Worm (Caenorhabditis elegans) whole organism, dauer: ENCODE results near the gene wht-5.

Source experiments
- unc-62 ChIP-seq: sonication (generic microtip); optimal IDR thresholded peaks from 2 replicates; lab custom pipeline; 2017; ENCODE audit warnings: missing biosample characterization, missing genetic modification reagents, missing genetic modification characterization

The wht-5 gene

DNA sequence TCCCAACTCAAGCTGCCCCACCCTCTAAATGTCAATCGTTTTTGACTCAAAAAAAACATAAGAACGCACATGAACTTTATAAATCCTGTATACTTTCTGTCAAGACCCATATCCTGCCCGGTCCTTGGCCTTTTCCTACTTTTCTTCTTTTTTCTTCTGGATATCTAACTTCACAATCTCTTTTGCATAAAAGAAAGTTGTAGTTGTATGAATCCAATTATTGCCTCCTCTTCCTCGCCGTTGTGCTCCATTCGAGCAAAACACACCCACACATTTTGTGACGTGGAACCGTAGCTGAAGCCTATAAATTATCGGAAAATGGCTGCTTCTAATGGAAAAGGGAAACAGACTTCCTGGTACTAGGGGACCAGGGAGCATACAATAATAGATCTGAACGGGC is 12.9 kb downstream of the wht-5 start:
- no peak for TF ChIP-seq unc-62 (GFP tag; lab: Kevin White, UChicago)

DNA sequence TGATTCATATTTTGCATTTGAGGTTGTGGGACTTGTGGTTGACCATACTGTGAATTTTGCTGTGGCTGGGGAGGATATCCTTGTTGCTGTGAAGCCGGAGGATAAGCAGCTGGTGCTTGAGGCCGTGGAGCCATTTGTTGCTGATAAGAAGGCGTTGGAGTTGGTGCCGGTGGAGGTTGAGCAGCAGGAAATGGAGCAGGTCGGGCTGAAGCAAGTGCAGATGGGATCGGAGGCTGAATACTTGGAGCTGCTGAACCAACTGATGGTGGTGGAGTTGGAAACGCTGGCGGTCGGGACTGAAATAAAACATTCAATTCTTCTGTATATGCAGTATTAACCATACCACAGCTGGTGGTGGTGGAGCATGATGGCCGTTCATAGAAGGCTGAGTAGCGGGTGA is 22.6 kb downstream of the wht-5 start:
- TF ChIP-seq unc-62 (GFP tag; lab: Kevin White, UChicago): no peak

DNA sequence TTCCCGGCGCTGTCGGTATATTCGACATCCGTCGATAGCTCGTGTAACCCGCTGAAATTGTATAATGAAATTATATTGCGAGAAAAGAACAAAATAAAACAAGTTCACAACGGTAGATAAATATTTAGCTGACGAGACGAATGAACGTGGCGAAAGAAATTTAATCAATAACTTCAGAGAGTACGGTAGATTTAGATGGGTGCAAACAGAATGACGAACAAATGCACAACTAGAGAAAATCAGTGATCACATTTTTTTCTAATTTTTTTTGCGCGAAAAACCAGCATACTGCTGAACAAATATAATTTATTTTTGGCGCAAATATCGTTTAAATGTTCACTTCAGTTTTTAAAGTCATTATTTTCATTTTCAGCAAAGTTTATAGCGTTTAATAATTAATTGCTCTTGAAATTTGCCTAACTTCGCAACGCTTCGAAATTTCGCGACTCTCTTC is 23.4 kb downstream of the wht-5 start, which contains the start of gene sec-24.2:
Gene sec-24.2, minus strand, starts transcription at position 51 of the 454 bp plus-strand sequence.
- no peak for TF ChIP-seq unc-62 (GFP tag; lab: Kevin White, UChicago)

DNA sequence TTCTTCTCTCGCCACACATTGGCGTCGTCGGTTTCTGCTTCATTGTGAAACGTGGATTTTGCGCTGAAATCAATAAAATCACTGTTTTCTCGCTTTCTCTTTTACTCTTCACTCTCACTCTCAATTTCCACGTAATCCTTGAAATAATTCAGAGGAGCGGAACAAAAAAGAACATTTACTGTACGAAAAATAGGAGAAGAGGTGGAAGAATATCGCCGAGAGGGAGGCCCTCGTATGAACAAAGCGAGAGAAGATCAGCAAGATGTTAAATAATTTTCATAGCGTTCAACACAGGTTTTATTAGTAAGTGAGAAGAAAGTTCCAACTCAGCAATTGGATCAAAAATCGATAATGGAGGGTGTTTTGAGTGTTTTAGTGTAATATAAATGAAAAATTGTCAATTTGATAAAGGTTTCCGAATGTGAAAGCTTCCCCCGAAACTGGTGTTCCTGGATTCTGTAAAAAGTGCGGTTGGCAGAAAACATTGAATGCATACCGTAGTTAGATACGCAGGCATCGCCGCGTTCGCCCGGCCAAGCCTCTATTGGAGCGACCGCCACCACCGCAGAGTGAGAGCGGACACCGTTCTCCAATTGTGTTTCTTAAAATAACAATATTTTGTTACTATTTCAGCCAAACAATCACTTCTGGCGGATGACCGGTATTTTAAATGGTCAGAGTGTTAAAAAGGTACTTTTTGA is 24.2 kb downstream of the wht-5 start, which contains the start of the genes ccr-4 and ZC518.8:
Gene ccr-4, plus strand, starts transcription at position 151 of the 701 bp plus-strand sequence.
Gene ZC518.8, minus strand, starts transcription at position 517 of the 701 bp plus-strand sequence.
- no peak for TF ChIP-seq unc-62 (GFP tag; lab: Kevin White, UChicago)

DNA sequence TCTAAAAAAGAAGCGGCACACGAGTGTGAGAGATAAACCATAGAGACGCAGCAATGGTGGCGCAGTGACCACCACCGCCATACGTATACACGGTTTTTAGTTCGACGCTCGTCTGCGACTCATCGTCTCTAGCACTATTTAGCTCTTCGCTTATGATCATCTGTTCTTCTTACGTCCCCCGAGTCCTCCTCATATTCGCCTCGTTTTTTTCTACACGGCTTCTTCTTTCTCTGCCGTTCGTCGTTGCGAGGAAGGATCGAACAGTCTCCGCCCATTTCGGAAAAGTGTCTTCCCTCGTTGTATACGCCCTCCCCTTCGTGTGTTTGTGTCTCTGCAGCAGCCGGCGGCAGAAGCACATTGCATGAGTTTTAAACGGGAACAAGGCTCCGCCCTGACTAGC is 27.6 kb downstream of the wht-5 start:
- no peak for TF ChIP-seq unc-62 (GFP tag; lab: Kevin White, UChicago)

DNA sequence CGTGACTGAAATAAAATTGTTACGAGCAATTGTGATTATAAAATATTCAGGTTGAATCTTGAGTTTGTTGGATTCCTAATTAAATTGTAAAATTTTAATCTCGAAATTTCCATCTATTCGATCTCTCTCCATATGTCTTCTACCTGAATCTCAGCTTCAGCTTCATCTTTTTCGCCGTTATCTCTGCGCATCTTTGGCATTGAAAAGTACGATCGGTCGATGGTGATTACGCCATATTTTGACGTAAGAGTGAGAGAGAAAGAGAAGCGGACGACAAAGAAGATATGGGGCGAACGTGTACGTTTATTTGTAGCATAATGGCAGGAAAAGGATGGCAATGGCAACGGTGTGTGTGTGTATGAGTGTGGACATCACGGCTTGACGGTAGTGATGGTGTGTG is 29.2 kb downstream of the wht-5 start:
- no peak for TF ChIP-seq unc-62 (GFP tag; lab: Kevin White, UChicago)

DNA sequence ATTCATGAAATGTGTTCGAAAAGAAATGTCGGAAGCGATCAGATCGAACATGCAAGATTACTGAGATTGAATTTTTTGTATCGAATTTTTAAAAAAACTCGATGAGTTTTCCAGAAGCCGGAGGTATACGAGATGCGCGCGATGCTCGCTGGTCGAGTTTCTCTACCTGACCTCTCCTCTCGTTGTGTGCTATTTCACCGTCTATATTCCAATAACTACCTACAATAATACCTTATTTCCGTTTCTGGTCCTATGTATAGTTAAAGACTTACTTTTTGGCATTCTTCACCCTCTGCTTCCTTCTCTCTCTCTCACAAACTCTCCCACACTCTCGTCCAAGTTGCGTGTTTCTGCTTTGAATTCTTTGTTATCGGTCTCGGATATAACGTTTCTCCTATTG is 34.0 kb downstream of the wht-5 start:
- no peak for TF ChIP-seq unc-62 (GFP tag; lab: Kevin White, UChicago)

DNA sequence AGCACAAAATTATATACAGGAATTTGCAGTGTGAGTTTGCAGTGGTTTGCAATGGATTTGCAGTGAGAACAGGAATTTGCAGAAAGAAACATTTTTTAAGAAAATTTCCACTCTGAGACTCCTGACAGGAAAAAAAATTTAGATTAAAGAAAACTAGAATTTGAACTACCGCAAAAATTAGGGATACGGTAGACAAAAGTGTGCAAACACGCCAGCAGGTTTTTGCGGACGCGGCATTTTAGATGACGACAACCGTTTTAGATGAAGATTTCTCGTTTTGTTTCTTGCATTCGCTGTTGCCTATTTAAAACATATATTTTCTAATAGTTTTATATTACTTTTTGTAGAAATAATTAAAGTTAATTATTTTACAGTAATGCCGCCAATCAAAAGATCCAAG is 34.5 kb downstream of the wht-5 start, which contains the start of gene wdr-46:
Gene wdr-46, plus strand, starts transcription at position 375 of the 400 bp plus-strand sequence.
- no peak for TF ChIP-seq unc-62 (GFP tag; lab: Kevin White, UChicago)

DNA sequence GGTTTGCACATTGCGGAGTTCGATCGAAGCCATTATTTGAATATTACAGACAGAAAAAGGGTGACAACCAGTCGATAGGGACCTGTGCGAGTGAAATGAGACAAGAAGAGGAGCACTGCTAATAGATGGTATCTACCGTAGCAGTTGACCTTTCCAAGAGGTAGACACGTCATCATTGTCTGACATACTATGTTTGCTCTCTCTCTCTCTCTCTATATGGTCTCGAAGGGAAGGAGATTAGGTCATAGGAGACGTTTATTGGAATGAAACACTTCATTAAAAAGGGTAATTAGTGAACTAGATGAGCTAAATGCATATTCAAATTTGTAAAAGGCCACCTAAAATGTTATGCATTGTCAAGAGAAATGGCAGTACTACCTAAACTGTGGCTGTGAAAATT is 38.6 kb downstream of the wht-5 start, which contains the start of gene atz-1:
Gene atz-1, minus strand, starts transcription at position 101 of the 400 bp plus-strand sequence.
- no peak for TF ChIP-seq unc-62 (GFP tag; lab: Kevin White, UChicago)

DNA sequence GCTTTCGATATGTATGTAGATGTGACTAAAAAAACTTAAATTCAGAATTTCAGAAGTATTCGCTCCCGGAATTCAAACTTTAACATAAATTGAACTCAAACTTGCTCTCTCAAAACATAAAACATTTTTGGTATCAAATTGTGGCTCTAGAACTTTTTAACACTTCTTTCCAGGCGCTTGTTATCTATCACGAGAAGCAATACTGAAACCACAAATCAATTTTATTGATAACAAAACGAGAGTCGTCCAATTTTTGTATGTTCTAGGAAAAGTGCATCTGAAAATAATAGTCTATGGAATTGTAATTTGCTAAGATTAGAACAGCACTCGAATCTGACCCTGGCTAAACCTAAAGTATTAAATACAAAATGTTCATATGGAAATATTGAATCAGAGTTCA is 41.5 kb downstream of the wht-5 start:
- no peak for TF ChIP-seq unc-62 (GFP tag; lab: Kevin White, UChicago)

DNA sequence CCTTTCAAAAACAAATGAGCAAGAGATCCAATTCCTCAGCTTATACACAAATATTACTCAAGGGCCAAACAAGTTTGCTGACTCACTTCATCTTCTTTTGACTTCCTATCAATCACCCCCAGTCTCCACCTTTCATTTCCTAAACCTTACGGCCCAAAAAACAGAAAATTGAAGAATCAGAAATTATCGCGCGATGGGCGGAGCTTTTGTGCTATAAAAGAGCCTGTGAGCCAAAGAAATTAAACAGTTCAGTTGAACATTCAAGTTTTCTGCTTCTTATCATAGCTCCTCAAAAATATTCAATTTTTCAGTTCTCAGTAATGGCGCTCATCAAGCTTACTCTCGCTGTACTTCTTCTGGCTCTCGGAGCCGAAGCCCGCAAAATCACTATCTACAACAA is 42.4 kb downstream of the wht-5 start, which contains the start of gene thn-1:
Gene thn-1, plus strand, starts transcription at position 301 of the 400 bp plus-strand sequence.
- TF ChIP-seq unc-62 (GFP tag; lab: Kevin White, UChicago): no peak

DNA sequence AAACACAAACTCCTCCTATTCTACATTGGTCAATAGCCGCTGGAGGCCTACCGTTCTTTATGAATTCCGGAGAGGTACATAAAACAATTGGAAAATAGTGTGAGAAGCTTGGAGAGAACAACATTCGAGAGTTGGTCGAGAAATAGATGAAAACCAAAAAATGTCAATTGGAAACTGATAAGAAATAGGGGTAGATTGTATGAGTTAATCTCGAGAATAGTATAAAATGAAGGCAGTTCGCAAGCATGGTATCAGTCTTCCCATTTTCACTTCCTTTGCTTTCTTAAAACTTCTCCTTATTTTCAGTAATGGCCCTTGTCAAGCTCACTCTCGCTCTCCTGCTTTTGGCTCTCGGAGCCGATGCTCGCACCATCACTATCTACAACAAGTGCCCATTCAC is 45.5 kb downstream of the wht-5 start, which contains the start of gene thn-2:
Gene thn-2, plus strand, starts transcription at position 307 of the 400 bp plus-strand sequence.
- TF ChIP-seq unc-62 (GFP tag; lab: Kevin White, UChicago): no peak

DNA sequence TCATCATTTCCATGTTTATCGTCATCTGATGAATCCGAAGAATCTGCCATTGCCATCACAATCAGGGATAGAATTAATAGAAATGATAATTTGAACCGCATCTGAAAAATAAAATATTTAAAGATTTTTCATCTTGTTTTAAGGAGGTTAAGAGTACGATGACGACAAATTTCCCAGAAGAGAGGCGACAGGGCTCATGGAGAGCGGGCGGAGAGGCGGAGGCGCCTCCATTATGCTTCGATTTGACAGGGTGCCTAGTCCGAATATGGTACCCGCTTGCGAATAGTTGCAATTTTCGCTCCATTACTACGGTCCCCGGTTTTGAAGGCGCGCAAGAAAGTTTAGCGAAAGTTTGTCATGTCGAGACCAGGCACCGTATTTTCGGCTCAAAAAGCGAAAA is 47.7 kb downstream of the wht-5 start, which contains the start of gene F28D1.6:
Gene F28D1.6, minus strand, starts transcription at position 101 of the 400 bp plus-strand sequence.
- TF ChIP-seq unc-62 (GFP tag; lab: Kevin White, UChicago): no peak

DNA sequence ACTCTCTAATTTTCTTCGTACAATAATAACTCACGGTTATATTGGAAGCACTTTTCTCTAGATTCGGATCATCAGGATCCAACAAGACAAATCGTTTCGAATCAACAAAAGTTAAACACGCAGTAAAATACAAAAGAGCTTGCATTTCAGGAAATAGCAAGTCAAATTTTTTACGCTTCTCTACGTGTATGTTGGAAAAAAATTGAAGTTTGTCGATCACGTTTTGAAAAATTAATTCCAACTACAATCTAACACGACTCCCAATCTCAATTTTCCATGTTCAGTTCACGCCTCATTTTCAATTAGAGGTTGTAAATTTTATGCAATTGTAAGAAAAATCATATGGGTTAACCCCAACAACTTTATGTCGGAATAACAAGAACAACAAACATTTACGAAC is 52.6 kb downstream of the wht-5 start, which contains the start of gene spe-45:
Gene spe-45, minus strand, starts transcription at position 145 of the 400 bp plus-strand sequence.
- no peak for TF ChIP-seq unc-62 (GFP tag; lab: Kevin White, UChicago)
